Worm (Caenorhabditis elegans) whole organism, mixed stage, embryonic: ENCODE data around the gene K11H3.5.

Experiments used
- blmp-1 ChIP-seq: fragments of 150-350 bp; optimal IDR thresholded peaks from 2 replicates; lab custom pipeline; 2014; ENCODE audit warnings: missing biosample characterization, missing genetic modification characterization
- elt-3 ChIP-seq: fragments of 150-350 bp; optimal IDR thresholded peaks from 2 replicates; lab custom pipeline; 2014; ENCODE audit warnings: missing biosample characterization, missing genetic modification characterization
- nhr-12 ChIP-seq: fragments of 150-350 bp; optimal IDR thresholded peaks from 2 replicates; lab custom pipeline; 2014; ENCODE audit warnings: missing biosample characterization, missing genetic modification characterization
- sptf-1 ChIP-seq: sonication (generic microtip); optimal IDR thresholded peaks from 2 replicates; lab custom pipeline; 2017; ENCODE audit warnings: mild to moderate bottlenecking, missing genetic modification characterization, moderate library complexity, missing compliant biosample characterization

ce11 chrIII:9851547-9851946 lies 8.0 kb downstream of the K11H3.5 start, which contains the start of gene K11H3.3:
- no peak for TF ChIP-seq nhr-12 (tag; lab: Kevin White, UChicago)
- no peak for TF ChIP-seq blmp-1 (tag; lab: Kevin White, UChicago)
- no peak for TF ChIP-seq sptf-1 (tag; lab: Kevin White, UChicago)
- no peak for TF ChIP-seq elt-3 (tag; lab: Kevin White, UChicago)
